Fruit fly (Drosophila melanogaster) S2 (cell line): ENCODE data around the gene CenG1A.

Source experiments
- CG8478 ChIP-seq: fragments of >200 bp; optimal IDR thresholded peaks from 2 replicates; lab custom pipeline; 2018
- CTCF ChIP-seq, 2 experiments: fragments of >200 bp; optimal IDR thresholded peaks; 2 replicates each; lab custom pipeline; 2018

CenG1A gene

dm6 chr2L:13835002-13835910, at the start of gene CenG1A, which contains the start of gene mRpS23:
TSS of gene CenG1A (plus strand) at chr2L:13835564.
TSS of gene mRpS23 (minus strand) at chr2L:13835072.
- no peak for TF ChIP-seq CG8478 (lab: Kevin White, UChicago)
- no peak for TF ChIP-seq CTCF (optimal IDR thresholded peaks at IDR 0.05; lab: Kevin White, UChicago)

DNA sequence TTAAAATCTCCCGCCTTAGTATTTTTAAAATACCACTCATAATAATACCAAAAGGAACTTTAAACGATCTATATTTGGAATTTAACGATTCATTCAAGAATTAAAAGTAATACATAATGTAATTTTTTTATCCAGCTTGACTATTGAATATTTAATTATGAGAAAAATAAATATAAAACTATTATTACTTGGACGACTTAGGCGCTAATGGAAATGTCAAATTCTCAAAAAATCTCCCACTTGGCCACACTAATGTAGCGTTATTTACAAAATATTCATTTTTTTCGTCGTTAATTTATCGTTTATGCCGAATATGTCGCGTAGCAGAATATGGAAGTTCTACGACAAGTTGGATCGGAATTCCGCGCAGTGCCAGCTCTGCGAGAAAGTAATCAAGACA, 44.6 kb upstream of the CenG1A start, which contains the start of gene CG16863:
CG16863 (plus strand) TSS at position 245 of the 400 bp plus-strand sequence.
- TF ChIP-seq CTCF (optimal IDR thresholded peaks at IDR 0.05; lab: Kevin White, UChicago) = no peak
- TF ChIP-seq CG8478 (lab: Kevin White, UChicago) = no peak

DNA sequence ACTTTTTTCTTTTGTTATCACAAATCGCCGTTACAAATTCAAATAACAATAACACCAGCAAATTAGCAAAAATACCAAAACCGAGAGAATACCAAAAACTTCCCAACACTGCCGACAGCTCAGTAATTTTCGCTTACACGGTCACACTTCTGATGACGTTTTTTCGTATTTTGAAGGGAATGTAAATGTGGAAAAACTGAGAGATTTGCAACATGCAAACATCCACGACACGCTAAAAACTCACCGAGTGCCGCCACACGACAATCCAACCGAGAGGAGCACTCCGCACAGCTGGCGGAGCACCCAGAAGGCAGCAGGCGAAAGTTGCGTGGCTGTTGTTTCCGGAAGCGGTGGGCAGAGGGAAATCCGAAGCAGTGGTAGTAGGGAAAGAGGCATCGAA, 42.0 kb upstream of the CenG1A start, which contains the start of gene Sec71:
Sec71 (plus strand) TSS at position 117 of the 400 bp plus-strand sequence.
- TF ChIP-seq CTCF (optimal IDR thresholded peaks at IDR 0.05; lab: Kevin White, UChicago) (no peak), CG8478 (lab: Kevin White, UChicago) (no peak)

DNA sequence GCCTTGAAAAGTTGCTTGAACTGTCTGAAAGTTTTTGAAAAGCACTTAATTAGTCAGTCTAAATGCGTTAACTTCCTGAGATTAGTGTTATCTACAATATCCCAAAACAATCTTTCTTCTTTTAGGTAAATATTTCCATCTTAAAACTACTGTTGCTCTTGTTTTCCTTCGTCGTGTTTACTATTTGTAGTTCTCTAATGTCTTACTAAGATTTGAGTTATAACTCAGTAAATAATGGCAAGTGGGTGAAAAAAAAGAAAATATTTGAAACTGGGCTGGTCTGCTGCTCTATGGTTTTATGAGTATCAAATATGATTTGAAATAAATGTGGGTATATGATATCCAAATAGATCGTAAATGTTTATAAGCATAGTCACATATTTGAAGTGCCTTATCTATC, 34.2 kb upstream of the CenG1A start:
- TF ChIP-seq CTCF (optimal IDR thresholded peaks at IDR 0.05; lab: Kevin White, UChicago) (no peak), CG8478 (lab: Kevin White, UChicago) (no peak)

DNA sequence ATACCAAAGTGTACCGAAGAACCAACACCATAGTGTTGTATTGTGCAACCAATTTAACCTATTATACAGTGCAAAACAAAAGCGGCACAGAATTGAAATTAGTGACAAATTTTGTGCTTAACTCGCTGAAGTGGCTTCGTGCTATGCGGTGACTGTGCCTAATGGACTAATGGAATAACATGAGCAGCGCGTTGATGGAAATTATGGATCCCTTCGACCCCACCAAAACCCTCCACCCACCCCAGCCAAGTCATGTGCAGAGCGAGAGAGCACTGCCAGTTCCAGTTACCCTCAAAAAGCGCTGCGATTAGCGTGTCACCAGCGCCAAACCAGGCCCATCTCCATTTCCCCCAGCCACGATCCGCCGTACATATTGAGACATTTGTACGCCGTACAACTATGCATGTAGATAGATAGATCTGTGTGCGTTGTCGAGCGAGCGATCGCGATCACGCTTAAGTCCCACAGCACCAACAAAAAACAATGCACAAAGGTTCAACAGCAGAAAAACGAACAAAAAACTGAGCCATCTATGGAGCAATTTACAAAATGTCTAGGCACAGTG, 33.2 kb upstream of the CenG1A start:
- TF ChIP-seq CG8478 (lab: Kevin White, UChicago) = no peak

dm6 chr2L:13803032-13803661, 32.2 kb upstream of the CenG1A start, which contains the start of gene CAH1:
TSS of gene CAH1 (plus strand) at chr2L:13803626.
- TF ChIP-seq CTCF (optimal IDR thresholded peaks at IDR 0.05; lab: Kevin White, UChicago) (no peak), CG8478 (lab: Kevin White, UChicago) (no peak)

DNA sequence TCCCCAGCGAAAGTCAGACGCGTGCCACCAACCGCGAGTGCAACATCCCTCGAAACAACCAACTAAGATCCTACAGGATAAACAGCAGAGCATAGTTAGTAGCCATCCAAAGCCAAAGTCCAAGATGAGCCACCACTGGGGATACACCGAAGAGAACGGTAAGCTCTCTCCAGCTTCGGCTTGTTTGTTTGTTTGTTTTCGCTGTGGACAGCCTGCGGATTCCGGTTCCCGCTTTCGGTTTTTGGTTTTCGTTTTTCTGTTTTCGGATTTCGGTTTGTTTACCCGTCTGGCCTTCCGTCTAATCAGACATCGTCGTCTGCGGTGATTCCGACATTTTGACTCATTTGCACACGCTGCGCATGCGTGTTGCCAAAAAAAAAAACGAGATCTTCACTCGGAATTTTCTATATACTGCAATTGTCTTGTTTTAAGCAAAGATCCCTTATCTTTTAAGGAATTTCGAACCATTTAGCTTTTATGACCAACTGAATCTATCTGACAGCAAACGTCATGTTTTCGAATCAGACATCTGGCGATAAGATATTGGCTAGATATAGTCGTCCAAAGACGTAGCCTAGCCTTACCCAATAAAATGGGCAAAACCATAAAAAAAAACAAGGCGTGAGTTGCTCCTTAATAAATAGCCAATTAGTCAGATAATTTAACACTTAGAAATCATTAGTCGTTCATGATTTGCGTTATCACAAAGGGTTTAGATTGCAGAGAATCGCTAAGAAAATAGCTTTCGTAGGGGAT, 31.4 kb upstream of the CenG1A start:
- TF ChIP-seq CTCF (optimal IDR thresholded peaks at IDR 0.05; lab: Kevin White, UChicago) = no peak

dm6 chr2L:13804561-13805067, 30.8 kb upstream of the CenG1A start:
- TF ChIP-seq CTCF (optimal IDR thresholded peaks at IDR 0.05; lab: Kevin White, UChicago) = no peak
- TF ChIP-seq CG8478 (lab: Kevin White, UChicago) = no peak

DNA sequence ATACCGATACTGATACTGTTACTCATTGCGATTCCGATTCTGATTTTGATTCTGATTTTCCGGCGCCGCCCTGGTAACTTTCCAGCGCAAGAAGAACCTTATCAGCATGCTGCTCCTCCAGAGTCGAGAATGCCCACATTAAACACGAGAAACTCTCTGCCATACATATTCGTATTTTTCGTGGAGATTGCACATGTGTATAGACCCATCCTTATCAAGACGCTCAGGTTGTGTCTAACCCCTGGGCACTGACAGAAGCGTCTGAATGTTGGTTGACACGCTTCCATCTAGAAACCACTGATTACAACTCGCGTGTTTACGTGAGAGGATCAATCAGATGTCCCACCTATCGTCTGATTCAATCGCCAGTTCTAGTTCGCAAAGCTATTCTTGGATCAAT, 30.2 kb upstream of the CenG1A start:
- TF ChIP-seq CTCF (optimal IDR thresholded peaks at IDR 0.05; lab: Kevin White, UChicago) (no peak), CG8478 (lab: Kevin White, UChicago) (no peak)

DNA sequence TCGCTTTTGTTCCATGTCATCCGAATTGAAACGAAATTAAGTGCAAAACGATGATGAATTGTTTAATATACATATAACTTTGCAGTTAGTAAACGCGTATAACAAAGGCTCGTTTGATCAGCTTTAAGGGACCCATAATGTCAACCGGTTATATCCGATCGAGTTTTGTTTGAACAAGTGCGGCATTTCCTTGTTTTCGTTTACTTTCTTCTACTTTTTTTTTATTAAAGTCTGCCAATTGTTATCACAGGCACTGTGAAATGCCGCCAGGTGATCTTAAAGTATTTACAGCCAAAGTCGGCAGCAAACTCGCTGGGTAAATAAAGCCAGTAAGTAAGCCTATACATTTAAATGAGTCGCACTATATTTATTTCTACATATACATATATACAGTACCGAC, 28.3 kb upstream of the CenG1A start:
- TF ChIP-seq CG8478 (lab: Kevin White, UChicago) (no peak), CTCF (optimal IDR thresholded peaks at IDR 0.05; lab: Kevin White, UChicago) (no peak)

DNA sequence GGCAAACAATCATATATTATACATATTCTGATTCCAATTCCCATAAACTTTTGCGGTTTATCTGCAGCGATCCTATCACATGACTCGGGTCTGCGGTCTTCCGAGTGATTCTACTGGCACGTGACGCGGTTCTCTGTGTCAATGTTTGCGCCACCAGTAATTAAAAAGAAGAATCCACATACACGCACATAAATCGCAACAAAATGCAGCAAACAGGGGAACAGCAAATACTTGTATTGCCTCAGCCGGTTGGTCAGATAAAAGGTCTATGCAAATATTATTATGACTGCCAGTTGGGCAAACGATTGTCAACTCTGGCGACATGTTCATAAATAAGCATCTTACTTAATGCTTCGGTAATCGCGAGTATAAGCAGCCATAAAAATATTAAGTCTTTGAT, 27.4 kb upstream of the CenG1A start:
- TF ChIP-seq CTCF (optimal IDR thresholded peaks at IDR 0.05; lab: Kevin White, UChicago) (no peak), CG8478 (lab: Kevin White, UChicago) (no peak)

dm6 chr2L:13811323-13811722, 24.0 kb upstream of the CenG1A start, which contains the start of the genes Adat1 and CG16865:
TSS of gene Adat1 (minus strand) at chr2L:13811474.
TSS of gene CG16865 (plus strand) at chr2L:13811522.
- peak in 1 of 2 experiments; percentile 12 for TF ChIP-seq CTCF (optimal IDR thresholded peaks at IDR 0.05; lab: Kevin White, UChicago)
- TF ChIP-seq CG8478 (lab: Kevin White, UChicago) = no peak

dm6 chr2L:13813156-13813555, 22.2 kb upstream of the CenG1A start, which contains the start of gene CG16888:
TSS of gene CG16888 (minus strand) at chr2L:13813256.
- TF ChIP-seq CG8478 (lab: Kevin White, UChicago) = no peak
- TF ChIP-seq CTCF (optimal IDR thresholded peaks at IDR 0.05; lab: Kevin White, UChicago) = no peak
